Worm (Caenorhabditis elegans): Measurements from ENCODE around the gene R05G6.10.

R05G6.10 gene

ce11 chrIV:7501337-7501736 is 41.0 kb downstream of the R05G6.10 start, which contains the start of gene F55G1.15:
TSS of gene F55G1.15 (minus strand) at chrIV:7501437.
- no peak for TF ChIP-seq ztf-23 (GFP tag; IDR thresholded peaks at IDR 0.05)
- TF ChIP-seq tab-1 (GFP tag; IDR thresholded peaks at IDR 0.05): no peak
- TF ChIP-seq med-1 (GFP tag; optimal IDR thresholded peaks at IDR 0.05; ENCODE audit: insufficient read depth): no peak
- TF ChIP-seq ref-1 (GFP tag; conservative IDR thresholded peaks at IDR 0.05): no peak
- no peak for TF ChIP-seq flt-1 (GFP tag; IDR thresholded peaks at IDR 0.05)
- no peak for TF ChIP-seq klf-2 (GFP tag; conservative IDR thresholded peaks at IDR 0.05)
- no peak for TF ChIP-seq cog-1 (tag; optimal IDR thresholded peaks at IDR 0.05)
- TF ChIP-seq ztf-29 (GFP tag; IDR thresholded peaks at IDR 0.05): no peak
- TF ChIP-seq T22C8.4 (GFP tag; IDR thresholded peaks at IDR 0.05): no peak

DNA sequence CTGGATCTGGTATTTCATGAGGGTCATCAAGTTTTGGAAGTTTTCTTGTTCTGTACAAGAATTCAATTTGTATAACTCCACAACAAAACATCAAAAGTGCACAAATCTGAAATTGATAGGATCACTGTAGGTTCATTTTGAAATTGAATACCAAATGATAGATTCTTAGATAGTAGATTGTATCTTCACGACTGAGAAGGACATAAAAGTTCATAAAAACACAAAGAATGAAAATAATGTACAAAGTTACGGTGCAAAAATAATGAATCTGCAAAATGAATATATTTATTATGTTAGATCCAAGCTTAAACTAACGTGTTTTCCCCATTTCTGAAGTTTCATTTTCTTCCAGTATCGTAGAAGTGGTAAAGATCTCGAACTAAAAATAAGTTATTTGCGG is 41.4 kb downstream of the R05G6.10 start:
- no peak for TF ChIP-seq tab-1 (GFP tag; IDR thresholded peaks at IDR 0.05)

DNA sequence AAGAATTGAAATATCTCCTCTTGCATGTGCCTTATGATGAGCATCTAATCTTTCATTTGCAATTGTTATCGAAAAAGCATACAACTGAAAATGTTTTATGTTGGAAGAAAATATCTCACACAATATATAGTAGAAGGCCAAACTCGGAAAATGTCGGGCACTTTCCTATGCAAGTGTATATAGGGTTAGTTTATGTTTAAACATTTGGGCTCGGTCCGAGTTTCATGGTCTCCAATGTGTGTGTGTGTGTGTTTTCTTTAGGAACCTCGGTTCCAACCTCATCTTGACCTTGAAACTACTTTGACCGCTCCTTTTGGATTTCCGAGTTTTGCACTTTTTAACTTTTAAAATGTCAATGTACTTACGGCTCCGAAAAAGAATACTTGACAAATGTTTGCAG is 43.0 kb downstream of the R05G6.10 start:
- TF ChIP-seq med-1 (GFP tag; optimal IDR thresholded peaks at IDR 0.05; ENCODE audit: insufficient read depth) (no peak), ref-1 (GFP tag; conservative IDR thresholded peaks at IDR 0.05) (no peak), flt-1 (GFP tag; IDR thresholded peaks at IDR 0.05) (no peak), T22C8.4 (GFP tag; IDR thresholded peaks at IDR 0.05) (no peak), ztf-29 (GFP tag; IDR thresholded peaks at IDR 0.05) (no peak), klf-2 (GFP tag; conservative IDR thresholded peaks at IDR 0.05) (no peak), ztf-23 (GFP tag; IDR thresholded peaks at IDR 0.05) (no peak), cog-1 (tag; optimal IDR thresholded peaks at IDR 0.05) (no peak), tab-1 (GFP tag; IDR thresholded peaks at IDR 0.05) (no peak)

ce11 chrIV:7497750-7498149 is 44.6 kb downstream of the R05G6.10 start, which contains the start of gene egas-4:
TSS of gene egas-4 (minus strand) at chrIV:7497850.
- no peak for TF ChIP-seq med-1 (GFP tag; optimal IDR thresholded peaks at IDR 0.05; ENCODE audit: insufficient read depth)

ce11 chrIV:7497205-7497604 is 45.1 kb downstream of the R05G6.10 start:
- TF ChIP-seq ztf-29 (GFP tag; IDR thresholded peaks at IDR 0.05): no peak
- no peak for TF ChIP-seq ref-1 (GFP tag; conservative IDR thresholded peaks at IDR 0.05)
- no peak for TF ChIP-seq med-1 (GFP tag; optimal IDR thresholded peaks at IDR 0.05; ENCODE audit: insufficient read depth)
- TF ChIP-seq klf-2 (GFP tag; conservative IDR thresholded peaks at IDR 0.05): no peak
- no peak for TF ChIP-seq ztf-23 (GFP tag; IDR thresholded peaks at IDR 0.05)
- no peak for TF ChIP-seq T22C8.4 (GFP tag; IDR thresholded peaks at IDR 0.05)
- no peak for TF ChIP-seq tab-1 (GFP tag; IDR thresholded peaks at IDR 0.05)
- TF ChIP-seq cog-1 (tag; optimal IDR thresholded peaks at IDR 0.05): no peak
- TF ChIP-seq flt-1 (GFP tag; IDR thresholded peaks at IDR 0.05): no peak

DNA sequence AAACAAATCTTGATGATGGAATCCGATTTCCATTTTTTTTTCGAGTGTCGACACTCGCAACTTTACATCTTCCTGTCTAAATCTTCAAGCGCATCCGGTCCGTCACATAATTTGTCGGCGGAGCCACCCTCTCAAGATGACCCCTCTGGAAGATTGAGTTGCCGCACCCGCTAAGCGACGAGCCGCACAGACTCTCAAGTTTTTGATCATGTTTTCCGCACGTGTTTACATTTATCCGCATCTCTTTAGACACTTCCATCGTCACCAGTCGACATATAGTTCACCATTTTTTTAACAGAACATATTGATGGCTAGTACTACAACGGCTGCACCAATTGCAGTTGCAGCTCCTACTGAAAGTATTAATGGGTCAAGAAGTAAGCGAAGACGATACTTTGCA is 50.9 kb downstream of the R05G6.10 start, which contains the start of gene F55G1.1:
F55G1.1 (plus strand) TSS at position 301 of the 400 bp plus-strand sequence.
- no peak for TF ChIP-seq klf-2 (GFP tag; conservative IDR thresholded peaks at IDR 0.05)

DNA sequence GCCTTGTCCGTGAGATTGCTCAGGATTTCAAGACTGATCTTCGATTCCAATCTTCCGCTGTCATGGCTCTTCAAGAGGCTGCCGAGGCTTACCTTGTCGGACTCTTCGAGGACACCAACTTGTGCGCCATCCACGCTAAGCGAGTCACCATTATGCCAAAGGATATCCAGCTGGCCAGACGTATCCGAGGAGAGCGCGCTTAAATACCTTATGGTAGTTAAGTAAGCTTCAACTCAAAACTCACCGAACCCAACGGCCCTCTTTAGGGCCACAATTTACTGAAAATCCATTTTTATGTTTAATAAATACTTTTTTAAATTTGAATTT is 53.9 kb downstream of the R05G6.10 start:
- TF ChIP-seq ztf-29 (GFP tag; IDR thresholded peaks at IDR 0.05) (no peak), tab-1 (GFP tag; IDR thresholded peaks at IDR 0.05) (no peak), flt-1 (GFP tag; IDR thresholded peaks at IDR 0.05) (peak; percentile 65)

- no peak; the same call in 1 of the 2 replicates for TF ChIP-seq ztf-29 (GFP tag; IDR thresholded peaks at IDR 0.05)
- TF ChIP-seq klf-2 (GFP tag; conservative IDR thresholded peaks at IDR 0.05): no peak
- TF ChIP-seq tab-1 (GFP tag; IDR thresholded peaks at IDR 0.05): no peak; the same call in 1 of the 2 replicates
- peak; percentile 60 for TF ChIP-seq cog-1 (tag; optimal IDR thresholded peaks at IDR 0.05)
- TF ChIP-seq T22C8.4 (GFP tag; IDR thresholded peaks at IDR 0.05): 0 out of 2 replicates have a peak, but pooled peaks have one; percentile 6
- TF ChIP-seq flt-1 (GFP tag; IDR thresholded peaks at IDR 0.05): peak; percentile 90
- TF ChIP-seq med-1 (GFP tag; optimal IDR thresholded peaks at IDR 0.05; ENCODE audit: insufficient read depth): no peak
- TF ChIP-seq ztf-23 (GFP tag; IDR thresholded peaks at IDR 0.05): peak; percentile 67; the same call in 1 of the 2 replicates
- no peak for TF ChIP-seq ref-1 (GFP tag; conservative IDR thresholded peaks at IDR 0.05)
These were observed 54.5 kb downstream of the R05G6.10 start, which contains the start of the genes his-60 and his-59 for ce11 chrIV:7487554-7488456. TSS of gene his-60 (minus strand) at chrIV:7487992. TSS of gene his-59 (plus strand) at chrIV:7488249.

DNA sequence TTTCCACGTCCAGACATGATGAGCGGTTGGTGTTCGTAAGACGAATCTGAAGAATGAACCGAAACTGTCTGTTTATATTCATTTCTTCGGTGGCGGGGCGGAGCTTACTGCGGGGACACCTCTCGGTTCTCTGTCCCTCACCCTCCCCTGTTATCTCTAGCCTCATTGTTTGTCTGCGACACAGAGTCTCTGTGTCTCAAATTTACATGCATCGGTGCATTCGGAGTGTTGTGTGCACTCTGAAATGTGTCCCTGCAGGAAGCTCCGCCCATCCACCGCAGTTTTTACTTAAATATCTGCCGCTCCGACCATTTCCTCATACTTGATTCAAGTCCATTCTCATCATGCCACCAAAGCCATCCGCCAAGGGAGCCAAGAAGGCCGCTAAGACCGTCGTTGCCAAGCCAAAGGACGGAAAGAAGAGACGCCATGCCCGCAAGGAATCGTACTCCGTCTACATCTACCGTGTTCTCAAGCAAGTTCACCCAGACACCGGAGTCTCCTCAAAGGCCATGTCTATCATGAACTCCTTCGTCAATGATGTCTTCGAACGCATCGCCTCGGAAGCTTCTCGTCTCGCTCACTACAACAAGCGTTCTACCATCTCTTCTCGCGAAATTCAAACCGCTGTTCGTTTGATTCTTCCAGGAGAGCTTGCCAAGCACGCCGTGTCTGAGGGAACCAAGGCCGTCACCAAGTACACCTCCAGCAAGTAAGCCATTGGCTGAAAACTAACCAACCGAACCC is 56.0 kb downstream of the R05G6.10 start, which contains the start of the genes his-61 and his-62:
his-61 (minus strand) TSS at position 17 of the 747 bp plus-strand sequence.
his-62 (plus strand) TSS at position 345 of the 747 bp plus-strand sequence.
- peak; percentile 58 for TF ChIP-seq flt-1 (GFP tag; IDR thresholded peaks at IDR 0.05)
- 0 out of 2 replicates have a peak, but pooled peaks have one; percentile 4 for TF ChIP-seq ztf-23 (GFP tag; IDR thresholded peaks at IDR 0.05)
- peak; percentile 97 for TF ChIP-seq cog-1 (tag; optimal IDR thresholded peaks at IDR 0.05)
- peak; percentile 73 for TF ChIP-seq klf-2 (GFP tag; conservative IDR thresholded peaks at IDR 0.05)
- TF ChIP-seq T22C8.4 (GFP tag; IDR thresholded peaks at IDR 0.05): no peak

Data from whole organism, midembryonic.